Worm (Caenorhabditis elegans): ENCODE data around the gene papl-1.

ce11 chrV:12747856-12748255 is 11.7 kb downstream of the papl-1 start, which contains the start of gene C15C8.5:
- TF ChIP-seq lin-38 (GFP tag; IDR thresholded peaks at IDR 0.05) (no peak), gei-8 (GFP tag; optimal IDR thresholded peaks at IDR 0.05) (no peak), nhr-76 (tag; optimal IDR thresholded peaks at IDR 0.05) (no peak), ama-1 (optimal IDR thresholded peaks at IDR 0.05) (no peak), nhr-10 (tag; optimal IDR thresholded peaks at IDR 0.05) (no peak), nhr-77 (tag; optimal IDR thresholded peaks at IDR 0.05) (no peak), lin-15B (tag; optimal IDR thresholded peaks at IDR 0.05) (no peak), fos-1 (tag; optimal IDR thresholded peaks at IDR 0.05) (no peak), lin-13 (GFP tag; optimal IDR thresholded peaks at IDR 0.05) (no peak), ceh-32 (tag; optimal IDR thresholded peaks at IDR 0.05; ENCODE audit: poor library complexity) (no peak)
